Worm (Caenorhabditis elegans): ENCODE results near the gene tasp-1.
A peak's percentile ranks its signal among the peaks of the same experiment; 100 is the strongest.

tasp-1 gene

DNA sequence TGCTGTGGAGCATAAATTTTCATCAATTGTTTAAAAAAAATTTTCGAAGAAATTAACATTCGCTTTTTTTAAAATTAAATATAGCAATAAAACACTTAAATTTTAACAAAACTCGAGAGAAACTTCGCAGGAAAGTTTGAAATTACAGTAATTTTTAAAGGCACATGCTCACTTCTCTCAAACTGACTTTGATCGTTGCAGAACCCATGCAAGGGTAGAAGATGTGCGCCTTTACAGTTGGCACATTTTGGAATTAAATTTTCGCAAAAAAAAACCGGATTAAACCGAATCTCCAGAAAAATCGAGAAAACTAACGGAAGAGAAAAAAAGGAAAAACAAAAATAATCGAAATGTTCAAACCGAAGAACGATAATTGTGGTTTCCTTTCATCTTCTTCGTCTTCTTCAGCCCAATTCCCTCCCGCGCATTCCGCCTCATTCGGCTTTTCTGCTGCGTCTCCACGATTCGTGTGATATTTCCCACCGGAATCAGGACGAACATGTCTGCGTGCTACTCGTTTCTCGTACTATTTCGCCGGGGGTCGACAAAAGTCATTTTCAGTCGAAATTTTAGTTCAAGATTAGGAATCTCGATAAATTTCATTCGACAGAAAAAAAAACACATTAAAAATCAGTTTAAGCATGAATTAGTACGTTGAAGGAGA, 22.7 kb upstream of the tasp-1 start (continued):
- TF ChIP-seq unc-86 (tag; optimal IDR thresholded peaks at IDR 0.05) (no peak), lsy-2 (tag; optimal IDR thresholded peaks at IDR 0.05) (no peak), fos-1 (tag; optimal IDR thresholded peaks at IDR 0.05) (no peak), egl-13 (tag; optimal IDR thresholded peaks at IDR 0.05) (no peak), C04F5.9 (tag; optimal IDR thresholded peaks at IDR 0.05) (no peak), nhr-85 (tag) (peak; percentile 35), hlh-4 (tag; optimal IDR thresholded peaks at IDR 0.05) (no peak), nhr-11 (tag; optimal IDR thresholded peaks at IDR 0.05) (no peak), zag-1 (tag; optimal IDR thresholded peaks at IDR 0.05) (no peak), mep-1 (tag; optimal IDR thresholded peaks at IDR 0.05) (no peak), grh-1 (GFP tag; IDR thresholded peaks at IDR 0.05) (0 out of 2 replicates have a peak, but pooled peaks have one; percentile 31), nhr-47 (tag; optimal IDR thresholded peaks at IDR 0.05) (no peak), pax-3 (tag; optimal IDR thresholded peaks at IDR 0.05) (no peak), unc-62 (GFP tag; optimal IDR thresholded peaks at IDR 0.05) (no peak), nhr-237 (tag; optimal IDR thresholded peaks at IDR 0.05) (no peak), sup-37 (GFP tag; optimal IDR thresholded peaks at IDR 0.05) (no peak), mab-9 (GFP tag; IDR thresholded peaks at IDR 0.05) (no peak), fkh-8 (tag; optimal IDR thresholded peaks at IDR 0.05) (no peak), jun-1 (tag; optimal IDR thresholded peaks at IDR 0.05) (no peak), fkh-4 (tag; optimal IDR thresholded peaks at IDR 0.05; ENCODE audit: borderline replicate concordance) (no peak), ceh-63 (GFP tag; optimal IDR thresholded peaks at IDR 0.05) (no peak), rnt-1 (tag; optimal IDR thresholded peaks at IDR 0.05) (no peak), ceh-8 (GFP tag; optimal IDR thresholded peaks at IDR 0.05) (no peak), dsc-1 (tag; optimal IDR thresholded peaks at IDR 0.05) (no peak), aha-1 (tag; optimal IDR thresholded peaks at IDR 0.05) (no peak), nhr-90 (tag; optimal IDR thresholded peaks at IDR 0.05; ENCODE audit: poor library complexity) (no peak), pqm-1 (tag; optimal IDR thresholded peaks at IDR 0.05) (no peak), mdl-1 (tag; optimal IDR thresholded peaks at IDR 0.05) (no peak), hpl-2 (GFP tag; optimal IDR thresholded peaks at IDR 0.05) (no peak), nhr-84 (tag; optimal IDR thresholded peaks at IDR 0.05) (no peak), lin-15B (tag; optimal IDR thresholded peaks at IDR 0.05) (no peak), nhr-28 (tag; optimal IDR thresholded peaks at IDR 0.05) (no peak), nhr-20 (tag; optimal IDR thresholded peaks at IDR 0.05) (no peak), skn-1 (tag; optimal IDR thresholded peaks at IDR 0.05) (no peak), nhr-12 (tag; optimal IDR thresholded peaks at IDR 0.05) (no peak), Y116A8C.19 (tag; optimal IDR thresholded peaks at IDR 0.05; ENCODE audit: borderline replicate concordance) (no peak), ztf-11 (tag; optimal IDR thresholded peaks at IDR 0.05) (no peak), hlh-17 (GFP tag; optimal IDR thresholded peaks at IDR 0.05; ENCODE audit: borderline replicate concordance) (no peak), nhr-71 (tag; optimal IDR thresholded peaks at IDR 0.05) (no peak), unc-30 (tag; optimal IDR thresholded peaks at IDR 0.05) (no peak), C34B4.2 (tag; optimal IDR thresholded peaks at IDR 0.05) (no peak), mef-2 (tag; optimal IDR thresholded peaks at IDR 0.05) (no peak), sptf-1 (tag; optimal IDR thresholded peaks at IDR 0.05) (no peak), tbx-2 (tag; optimal IDR thresholded peaks at IDR 0.05) (no peak)

DNA sequence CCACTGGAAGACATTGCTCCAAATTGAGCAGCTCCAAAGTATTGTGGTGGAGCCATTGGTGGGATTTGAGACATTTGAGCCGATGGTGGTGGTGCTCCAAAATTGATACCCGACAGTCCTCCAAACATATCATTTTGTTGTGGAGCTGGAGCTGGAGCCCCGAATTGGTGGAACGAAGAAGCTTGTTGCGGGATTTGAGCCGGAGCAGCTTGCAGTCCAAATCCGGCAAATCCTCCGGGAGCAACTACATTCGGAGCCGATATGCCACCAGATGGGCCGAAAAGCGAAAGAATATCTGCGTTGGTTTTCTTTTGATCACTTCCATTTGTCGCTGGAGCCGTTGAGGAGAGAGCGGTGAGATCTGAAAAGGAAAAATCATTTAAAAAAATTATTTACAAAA, 21.0 kb upstream of the tasp-1 start:
- TF ChIP-seq isw-1 (GFP tag; IDR thresholded peaks at IDR 0.05) (no peak), efl-1 (optimal IDR thresholded peaks at IDR 0.05) (no peak), efl-1 (GFP tag; optimal IDR thresholded peaks at IDR 0.05 in 1 of 2) (peak in 1 of 2 experiments; percentile 25), lin-39 (tag; optimal IDR thresholded peaks at IDR 0.05) (no peak)
